Fruit fly (Drosophila melanogaster): ENCODE results near the gene Lcp65Ac.

- no peak for TF ChIP-seq psq (optimal IDR thresholded peaks at IDR 0.05)
- no peak for TF ChIP-seq ttk (optimal IDR thresholded peaks at IDR 0.05)
- TF ChIP-seq Sin3A (optimal IDR thresholded peaks at IDR 0.05), result no peak
Measured at dm6 chr3L:6157327-6158032, 12.9 kb downstream of the Lcp65Ac start, which contains the start of gene CG13297.

Data from Kc167 (cell line).